Fruit fly (Drosophila melanogaster) whole organism, prepupa: Measurements from ENCODE around the gene Btk.
A peak's percentile ranks its signal among the peaks of the same experiment; 100 is the strongest.

ENCODE experiments used
- Blimp-1 ChIP-seq: fragments of 200-800 bp; sonication (Bioruptor generic); optimal IDR thresholded peaks from 3 replicates; lab custom pipeline; 2017; ENCODE audit warnings: missing biosample characterization, missing genetic modification characterization, mild to moderate bottlenecking, moderate library complexity, missing genetic modification reagents
- CG11294 ChIP-seq: fragments of 200-800 bp; sonication (Bioruptor generic); IDR thresholded peaks from 2 replicates; pipeline ENCODE4 v1.3.6; 2022; ENCODE audit warnings: missing biosample characterization, missing genetic modification characterization
- CG11762 ChIP-seq: fragments of 200-800 bp; sonication (Bioruptor generic); optimal IDR thresholded peaks from 3 replicates; lab custom pipeline; 2016; ENCODE audit warnings: missing biosample characterization, missing genetic modification characterization; ENCODE audit not compliant: insufficient read depth
- CG11902 ChIP-seq: fragments of 200-800 bp; sonication (Bioruptor generic); optimal IDR thresholded peaks from 3 replicates; lab custom pipeline; 2016; ENCODE audit warnings: missing biosample characterization, missing genetic modification characterization
- CG1621 ChIP-seq: fragments of 200-800 bp; sonication (Bioruptor generic); optimal IDR thresholded peaks from 3 replicates; lab custom pipeline; 2018; ENCODE audit warnings: missing biosample characterization, mild to moderate bottlenecking, missing genetic modification characterization
- CG16779 ChIP-seq: fragments of 200-800 bp; sonication (Bioruptor generic); optimal IDR thresholded peaks from 3 replicates; lab custom pipeline; 2017; ENCODE audit warnings: missing biosample characterization, mild to moderate bottlenecking, missing genetic modification characterization
- CG3032 ChIP-seq: fragments of 200-800 bp; optimal IDR thresholded peaks from 2 replicates; lab custom pipeline; 2019; ENCODE audit warnings: missing biosample characterization, mild to moderate bottlenecking, missing genetic modification characterization, moderate library complexity
- CG31627 ChIP-seq: fragments of 200-800 bp; sonication (Bioruptor generic); optimal IDR thresholded peaks from 3 replicates; lab custom pipeline; 2016; ENCODE audit warnings: missing biosample characterization, missing genetic modification characterization
- CG34406 ChIP-seq: fragments of 200-800 bp; sonication (Bioruptor generic); optimal IDR thresholded peaks from 3 replicates; lab custom pipeline; 2016; ENCODE audit warnings: missing biosample characterization, missing genetic modification characterization
- CG3919 ChIP-seq: fragments of 200-800 bp; sonication (Bioruptor generic); optimal IDR thresholded peaks from 3 replicates; lab custom pipeline; 2016; ENCODE audit warnings: missing biosample characterization, missing genetic modification characterization
- CG4318 ChIP-seq: fragments of 200-800 bp; sonication (Bioruptor generic); optimal IDR thresholded peaks from 3 replicates; lab custom pipeline; 2017; ENCODE audit warnings: missing biosample characterization, mild to moderate bottlenecking, missing genetic modification characterization
- CG6163 ChIP-seq: fragments of 200-800 bp; sonication (Bioruptor generic); IDR thresholded peaks from 3 replicates; pipeline ENCODE4 v1.3.6; 2022; ENCODE audit warnings: missing biosample characterization, missing genetic modification characterization
- CG6276 ChIP-seq: fragments of 200-800 bp; sonication (Bioruptor generic); optimal IDR thresholded peaks from 2 replicates; lab custom pipeline; 2017; ENCODE audit warnings: missing biosample characterization, mild to moderate bottlenecking, missing genetic modification characterization
- CG6792 ChIP-seq: fragments of 200-800 bp; sonication (Bioruptor generic); optimal IDR thresholded peaks from 3 replicates; lab custom pipeline; 2016; ENCODE audit warnings: missing biosample characterization, missing genetic modification characterization
- CG6854 ChIP-seq: fragments of 200-800 bp; sonication (Bioruptor generic); optimal IDR thresholded peaks from 2 replicates; lab custom pipeline; 2017; ENCODE audit warnings: missing biosample characterization, mild to moderate bottlenecking, missing genetic modification characterization
- CG8119 ChIP-seq: fragments of 200-800 bp; sonication (Bioruptor generic); IDR thresholded peaks from 3 replicates; pipeline ENCODE4 v1.3.6; 2022; ENCODE audit warnings: missing biosample characterization, missing genetic modification characterization
- CG8319 ChIP-seq: fragments of 200-800 bp; sonication (Bioruptor generic); optimal IDR thresholded peaks from 3 replicates; lab custom pipeline; 2016; ENCODE audit warnings: missing biosample characterization, missing genetic modification characterization
- CG8632 ChIP-seq: fragments of 200-800 bp; sonication (Bioruptor generic); optimal IDR thresholded peaks from 3 replicates; lab custom pipeline; 2016; ENCODE audit warnings: missing biosample characterization, missing genetic modification characterization
- CG9139 ChIP-seq: fragments of 200-800 bp; sonication (Bioruptor generic); optimal IDR thresholded peaks from 3 replicates; lab custom pipeline; 2017; ENCODE audit warnings: missing biosample characterization, mild to moderate bottlenecking, missing genetic modification characterization
- Eip75B ChIP-seq: fragments of 200-800 bp; sonication (Bioruptor generic); optimal IDR thresholded peaks from 3 replicates; lab custom pipeline; 2016; ENCODE audit warnings: missing biosample characterization, missing genetic modification characterization
- Eip78C ChIP-seq: fragments of 200-800 bp; sonication (Bioruptor generic); peaks from one replicate; lab custom pipeline; 2016; ENCODE audit warnings: missing biosample characterization, missing genetic modification characterization
- Ets96B ChIP-seq: fragments of 200-800 bp; optimal IDR thresholded peaks from 2 replicates; lab custom pipeline; 2019; ENCODE audit warnings: missing biosample characterization, mild to moderate bottlenecking, missing genetic modification characterization, moderate library complexity
- Gug ChIP-seq: fragments of 200-800 bp; sonication (Bioruptor generic); IDR thresholded peaks from 2 replicates; pipeline ENCODE4 v1.3.6; 2022; ENCODE audit warnings: missing biosample characterization, missing genetic modification characterization
- Hr38 ChIP-seq: sonication (Bioruptor generic); optimal IDR thresholded peaks from 2 replicates; lab custom pipeline; 2016; ENCODE audit warnings: missing biosample characterization, missing genetic modification characterization
- Hr39 ChIP-seq: fragments of 200-800 bp; sonication (Bioruptor generic); optimal IDR thresholded peaks from 2 replicates; lab custom pipeline; 2016; ENCODE audit warnings: missing biosample characterization, missing genetic modification characterization
- Hr4 ChIP-seq: fragments of 200-800 bp; sonication (Bioruptor generic); optimal IDR thresholded peaks from 3 replicates; lab custom pipeline; 2016; ENCODE audit warnings: missing biosample characterization, missing genetic modification characterization
- Lpt ChIP-seq: fragments of 200-800 bp; sonication (Bioruptor generic); optimal IDR thresholded peaks from 3 replicates; lab custom pipeline; 2016; ENCODE audit warnings: missing biosample characterization, missing genetic modification characterization
- Met ChIP-seq: fragments of 200-800 bp; sonication (Bioruptor generic); optimal IDR thresholded peaks from 3 replicates; lab custom pipeline; 2016; ENCODE audit warnings: missing biosample characterization, missing genetic modification characterization
- OdsH ChIP-seq: fragments of 200-800 bp; sonication (Bioruptor generic); optimal IDR thresholded peaks from 3 replicates; lab custom pipeline; 2016; ENCODE audit warnings: missing biosample characterization, missing genetic modification characterization
- Smox ChIP-seq: fragments of 200-800 bp; sonication (Bioruptor generic); optimal IDR thresholded peaks from 3 replicates; lab custom pipeline; 2016; ENCODE audit warnings: missing biosample characterization, missing genetic modification characterization
- Sox102F ChIP-seq: fragments of 200-800 bp; sonication (Bioruptor generic); optimal IDR thresholded peaks from 2 replicates; lab custom pipeline; 2016; ENCODE audit warnings: missing biosample characterization, mild to moderate bottlenecking, missing genetic modification characterization
- Sox15 ChIP-seq: fragments of 200-800 bp; sonication (Bioruptor generic); optimal IDR thresholded peaks from 3 replicates; lab custom pipeline; 2016; ENCODE audit warnings: missing biosample characterization, missing genetic modification characterization
- achi ChIP-seq: fragments of 200-800 bp; sonication (Bioruptor generic); optimal IDR thresholded peaks from 3 replicates; lab custom pipeline; 2016; ENCODE audit warnings: missing biosample characterization, missing genetic modification characterization
- acj6 ChIP-seq: fragments of 200-800 bp; sonication (Bioruptor generic); optimal IDR thresholded peaks from 3 replicates; lab custom pipeline; 2016; ENCODE audit warnings: missing biosample characterization, missing genetic modification characterization
- dac ChIP-seq: fragments of 200-800 bp; sonication (Bioruptor generic); optimal IDR thresholded peaks from 2 replicates; lab custom pipeline; 2017; ENCODE audit warnings: missing biosample characterization, mild to moderate bottlenecking, missing genetic modification characterization
- eg ChIP-seq: fragments of 200-800 bp; sonication (Bioruptor generic); IDR thresholded peaks from 3 replicates; pipeline ENCODE4 v1.3.6; 2022; ENCODE audit warnings: missing biosample characterization, missing genetic modification characterization
- esn ChIP-seq: fragments of 200-800 bp; sonication (Bioruptor generic); optimal IDR thresholded peaks from 2 replicates; lab custom pipeline; 2016; ENCODE audit warnings: missing biosample characterization, mild to moderate bottlenecking, missing genetic modification characterization, moderate library complexity
- fd59A ChIP-seq: fragments of 200-800 bp; sonication (Bioruptor generic); optimal IDR thresholded peaks from 2 replicates; lab custom pipeline; 2017; ENCODE audit warnings: missing biosample characterization, mild to moderate bottlenecking, missing genetic modification characterization, missing genetic modification reagents
- fd85E ChIP-seq: fragments of 200-800 bp; sonication (Bioruptor generic); optimal IDR thresholded peaks from 3 replicates; lab custom pipeline; 2016; ENCODE audit warnings: missing biosample characterization, missing genetic modification characterization
- fkh ChIP-seq: fragments of 200-800 bp; sonication (Bioruptor generic); optimal IDR thresholded peaks from 3 replicates; lab custom pipeline; 2017; ENCODE audit warnings: missing biosample characterization, mild to moderate bottlenecking, missing genetic modification characterization, moderate library complexity
- net ChIP-seq: fragments of 200-800 bp; sonication (Bioruptor generic); optimal IDR thresholded peaks from 3 replicates; lab custom pipeline; 2016; ENCODE audit warnings: missing biosample characterization, missing genetic modification characterization
- pdm3 ChIP-seq: fragments of 200-800 bp; sonication (Bioruptor generic); optimal IDR thresholded peaks from 3 replicates; lab custom pipeline; 2016; ENCODE audit warnings: missing biosample characterization, missing genetic modification characterization
- salr ChIP-seq, 2 experiments: fragments of 200-800 bp; sonication (Bioruptor generic); optimal IDR thresholded peaks; 3 replicates each; lab custom pipeline; 2016 to 2018; ENCODE audit warnings: missing biosample characterization in 2 of 2, missing genetic modification characterization in 2 of 2, mild to moderate bottlenecking in 1 of 2
- svp ChIP-seq: fragments of 200-800 bp; sonication (Bioruptor generic); peaks from one replicate; lab custom pipeline; 2016; ENCODE audit warnings: missing biosample characterization, missing genetic modification characterization
- topi ChIP-seq: fragments of 200-800 bp; sonication (Bioruptor generic); optimal IDR thresholded peaks from 3 replicates; lab custom pipeline; 2016; ENCODE audit warnings: missing biosample characterization, missing genetic modification characterization
- vri ChIP-seq: fragments of 200-800 bp; sonication (Bioruptor generic); optimal IDR thresholded peaks from 3 replicates; lab custom pipeline; 2016; ENCODE audit warnings: missing biosample characterization, mild to moderate bottlenecking, missing genetic modification characterization

The Btk gene

dm6 chr2L:8274958-8275584, 25.8 kb downstream of the Btk start (continued):
- peak; percentile 70 for TF ChIP-seq acj6 (GFP tag; lab: Kevin White, UChicago)
- TF ChIP-seq CG6854 (GFP tag; lab: Kevin White, UChicago) = no peak
- TF ChIP-seq dac = peak; percentile 36
- TF ChIP-seq achi (GFP tag; lab: Kevin White, UChicago) = peak; percentile 76
- TF ChIP-seq Lpt (GFP tag; lab: Kevin White, UChicago) = peak; percentile 58
- TF ChIP-seq esn (GFP tag; lab: Kevin White, UChicago) = peak; percentile 70
- peak; percentile 63 for TF ChIP-seq Smox (GFP tag; lab: Kevin White, UChicago)
- TF ChIP-seq svp = peak; percentile 77
- TF ChIP-seq OdsH (GFP tag; lab: Kevin White, UChicago) = peak; percentile 67
- peak; percentile 60 for TF ChIP-seq CG4318 (GFP tag; lab: Kevin White, UChicago)
- no peak for TF ChIP-seq Hr38
- peak; percentile 6 for TF ChIP-seq CG8319 (GFP tag; lab: Kevin White, UChicago)
- peak; percentile 75 for TF ChIP-seq fkh (GFP tag; lab: Kevin White, UChicago)

DNA sequence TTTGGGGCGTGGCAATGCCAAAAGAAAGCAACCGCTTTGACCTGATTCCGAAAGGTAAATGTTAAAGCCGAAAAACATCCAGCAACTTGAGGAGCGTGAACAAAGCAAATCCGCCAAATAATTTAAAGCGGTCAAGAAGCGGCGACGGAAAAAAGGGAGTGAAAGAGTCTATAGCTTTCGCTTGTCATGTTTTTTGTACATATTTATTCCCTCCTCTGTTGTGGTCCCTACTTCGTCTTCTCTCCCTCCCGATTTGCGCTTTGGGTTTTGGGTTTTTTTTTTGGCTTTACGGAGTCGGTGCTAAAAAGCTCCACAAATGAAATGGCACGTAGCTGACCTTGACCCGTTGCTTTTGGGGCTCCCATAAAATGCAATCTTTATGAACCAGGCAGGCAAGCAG, 26.8 kb downstream of the Btk start:
- TF ChIP-seq Eip75B (GFP tag; lab: Kevin White, UChicago) (peak; percentile 5), Lpt (GFP tag; lab: Kevin White, UChicago) (no peak), Blimp-1 (GFP tag; lab: Kevin White, UChicago) (peak; percentile 87), CG6854 (GFP tag; lab: Kevin White, UChicago) (peak; percentile 70), eg (GFP tag; lab: Robert Waterston, UW) (no peak), svp (peak; percentile 69), Eip78C (peak; percentile 57)
- TF ChIP-seq, all 60 proteins: peak for 5

- TF ChIP-seq Lpt (GFP tag; lab: Kevin White, UChicago) (peak; percentile 55), Sox15 (no peak), CG8319 (GFP tag; lab: Kevin White, UChicago) (peak; percentile 24), CG3919 (GFP tag; lab: Kevin White, UChicago) (peak; percentile 65), eg (GFP tag; lab: Robert Waterston, UW) (peak; percentile 82), Hr38 (no peak), Ets96B (tag; lab: Kevin White, UChicago) (peak; percentile 59), CG34406 (GFP tag; lab: Kevin White, UChicago) (peak; percentile 27), net (peak; percentile 63), CG11762 (no peak), Met (GFP tag; lab: Kevin White, UChicago) (peak; percentile 35), OdsH (GFP tag; lab: Kevin White, UChicago) (peak; percentile 61), CG6854 (GFP tag; lab: Kevin White, UChicago) (no peak), salr (GFP tag; optimal IDR thresholded peaks at IDR 0.05; lab: Kevin White, UChicago) (peak; percentile 29 to 53), vri (GFP tag; lab: Kevin White, UChicago) (peak; percentile 16), CG8632 (peak; percentile 31), Hr4 (GFP tag; lab: Kevin White, UChicago) (peak; percentile 67), CG6163 (GFP tag; lab: Robert Waterston, UW) (peak; percentile 82), CG6792 (GFP tag; lab: Kevin White, UChicago) (peak; percentile 50), topi (GFP tag; lab: Kevin White, UChicago) (peak; percentile 41), fd59A (GFP tag; lab: Kevin White, UChicago) (peak; percentile 57), CG11294 (peak; percentile 57), Smox (GFP tag; lab: Kevin White, UChicago) (no peak), Gug (GFP tag; lab: Robert Waterston, UW) (peak; percentile 86), Blimp-1 (GFP tag; lab: Kevin White, UChicago) (no peak), Sox102F (peak; percentile 29), CG3032 (tag; lab: Kevin White, UChicago) (peak; percentile 44), fd85E (GFP tag; lab: Kevin White, UChicago) (no peak), CG9139 (GFP tag; lab: Kevin White, UChicago) (no peak), acj6 (GFP tag; lab: Kevin White, UChicago) (peak; percentile 50), CG11902 (GFP tag; lab: Kevin White, UChicago) (no peak), esn (GFP tag; lab: Kevin White, UChicago) (peak; percentile 37), CG16779 (tag; lab: Kevin White, UChicago) (peak; percentile 49), CG8119 (peak; percentile 84), CG6276 (GFP tag; lab: Kevin White, UChicago) (peak; percentile 57), pdm3 (peak; percentile 60), CG31627 (GFP tag; lab: Kevin White, UChicago) (no peak), Hr39 (peak; percentile 1), CG1621 (tag; lab: Kevin White, UChicago) (peak; percentile 63)
Measured at dm6 chr2L:8270916-8271315, 30.0 kb downstream of the Btk start.
